Worm (Caenorhabditis elegans): ENCODE measurements around the gene srg-48.

The srg-48 gene

ce11 chrIV:7081214-7081613, 9.0 kb downstream of the srg-48 start, which contains the start of gene Y43B11AR.1:
Gene Y43B11AR.1, plus strand, starts transcription at chrIV:7081514.
- TF ChIP-seq lir-3 (tag; optimal IDR thresholded peaks at IDR 0.05) (no peak), D1046.2 (GFP tag; IDR thresholded peaks at IDR 0.05) (no peak), nhr-48 (tag; optimal IDR thresholded peaks at IDR 0.05) (no peak), daf-12 (tag; optimal IDR thresholded peaks at IDR 0.05) (no peak), set-16 (GFP tag; IDR thresholded peaks at IDR 0.05) (no peak), zfp-2 (tag; optimal IDR thresholded peaks at IDR 0.05) (no peak), nhr-237 (tag; optimal IDR thresholded peaks at IDR 0.05) (no peak), ceh-32 (tag; optimal IDR thresholded peaks at IDR 0.05; ENCODE audit: poor library complexity) (no peak), Y105C5A.15 (GFP tag; IDR thresholded peaks at IDR 0.05) (no peak), hlh-30 (tag; optimal IDR thresholded peaks at IDR 0.05; ENCODE audit: insufficient read depth) (no peak), F37D6.2 (tag; optimal IDR thresholded peaks at IDR 0.05) (no peak), egl-27 (tag; optimal IDR thresholded peaks at IDR 0.05) (no peak), mes-2 (tag; optimal IDR thresholded peaks at IDR 0.05; ENCODE audit: poor library complexity, severe bottlenecking) (no peak), F49E8.2 (tag; optimal IDR thresholded peaks at IDR 0.05; ENCODE audit: borderline replicate concordance) (no peak), snpc-4 (tag; optimal IDR thresholded peaks at IDR 0.05) (no peak), daf-8 (GFP tag; IDR thresholded peaks at IDR 0.05) (no peak), ZK546.5 (tag; optimal IDR thresholded peaks at IDR 0.05) (no peak), arid-1 (GFP tag; conservative IDR thresholded peaks at IDR 0.05) (no peak)

ce11 chrIV:7083382-7083784, 11.2 kb downstream of the srg-48 start, which contains the start of gene Y43B11AR.3:
Gene Y43B11AR.3, minus strand, starts transcription at chrIV:7083716.
- TF ChIP-seq spr-1 (tag; optimal IDR thresholded peaks at IDR 0.05) (peak; percentile 32), daf-12 (tag; optimal IDR thresholded peaks at IDR 0.05) (no peak), mes-2 (tag; optimal IDR thresholded peaks at IDR 0.05; ENCODE audit: poor library complexity, severe bottlenecking) (peak; percentile 39), nhr-10 (tag; optimal IDR thresholded peaks at IDR 0.05) (no peak), lin-39 (tag; optimal IDR thresholded peaks at IDR 0.05) (no peak), pha-4 (GFP tag; IDR thresholded peaks at IDR 0.05) (peak; percentile 46; the same call in 1 of the 2 replicates), pha-4 (tag; optimal IDR thresholded peaks at IDR 0.05) (no peak), F44E2.7 (GFP tag; IDR thresholded peaks at IDR 0.05) (0 out of 2 replicates have a peak, but pooled peaks have one; percentile 61), zfp-3 (GFP tag; conservative IDR thresholded peaks at IDR 0.05) (peak; percentile 24; the same call in 1 of the 2 replicates), spr-3 (GFP tag; optimal IDR thresholded peaks at IDR 0.05) (peak; percentile 49), nhr-77 (tag; optimal IDR thresholded peaks at IDR 0.05) (no peak), duxl-1 (tag; optimal IDR thresholded peaks at IDR 0.05; ENCODE audit: poor library complexity) (peak; percentile 22), D1046.2 (GFP tag; IDR thresholded peaks at IDR 0.05) (no peak), gei-8 (GFP tag; optimal IDR thresholded peaks at IDR 0.05) (peak; percentile 17), lin-38 (GFP tag; IDR thresholded peaks at IDR 0.05) (peak; percentile 89), Y75B8A.6 (GFP tag; IDR thresholded peaks at IDR 0.05) (peak; percentile 31; the same call in 1 of the 2 replicates), F49E8.2 (tag; optimal IDR thresholded peaks at IDR 0.05; ENCODE audit: borderline replicate concordance) (peak; percentile 95), Y48G9A.11 (GFP tag; IDR thresholded peaks at IDR 0.05) (peak; percentile 85; the same call in 1 of the 2 replicates), lin-1 (GFP tag; IDR thresholded peaks at IDR 0.05) (peak; percentile 69; the same call in 1 of the 2 replicates), ama-1 (optimal IDR thresholded peaks at IDR 0.05) (peak; percentile 74), snpc-4 (tag; optimal IDR thresholded peaks at IDR 0.05) (no peak), ceh-20 (GFP tag; IDR thresholded peaks at IDR 0.05) (no peak), F26F4.8 (GFP tag; conservative IDR thresholded peaks at IDR 0.05) (peak; percentile 35; the same call in 1 of the 2 replicates), snpc-1.2 (GFP tag; IDR thresholded peaks at IDR 0.05) (peak; percentile 94), mdt-29 (GFP tag; IDR thresholded peaks at IDR 0.05) (peak; percentile 66; the same call in 1 of the 2 replicates), tra-1 (GFP tag; IDR thresholded peaks at IDR 0.05) (peak; percentile 79; the same call in 1 of the 2 replicates), dmd-8 (GFP tag; IDR thresholded peaks at IDR 0.05) (peak; percentile 74; the same call in 1 of the 2 replicates), R02D3.7 (tag; optimal IDR thresholded peaks at IDR 0.05) (no peak), arid-1 (GFP tag; conservative IDR thresholded peaks at IDR 0.05) (peak; percentile 75), mxl-2 (GFP tag; conservative IDR thresholded peaks at IDR 0.05) (no peak), nhr-42 (GFP tag; IDR thresholded peaks at IDR 0.05) (no peak), Y105C5A.15 (GFP tag; IDR thresholded peaks at IDR 0.05) (peak; percentile 64; the same call in 1 of the 2 replicates), ceh-44 (GFP tag; IDR thresholded peaks at IDR 0.05) (0 out of 2 replicates have a peak, but pooled peaks have one; percentile 19), mdl-1 (tag; optimal IDR thresholded peaks at IDR 0.05) (no peak), vab-7 (GFP tag; IDR thresholded peaks at IDR 0.05) (peak; percentile 54; the same call in 1 of the 2 replicates), madf-5 (GFP tag; IDR thresholded peaks at IDR 0.05) (peak in 1 of 2 experiments; percentile 89; a peak in 2 of 4 replicates), unc-130 (GFP tag; optimal IDR thresholded peaks at IDR 0.05) (peak; percentile 86)

Measured in whole organism, L4 larva.